Worm (Caenorhabditis elegans) whole organism, late embryonic: Measurements from ENCODE around the gene clec-168.

Experiments used
- K09A11.1 ChIP-seq: sonication (generic microtip); optimal IDR thresholded peaks from 2 replicates; lab custom pipeline; 2017; ENCODE audit warnings: antibody characterized with exemption, mild to moderate bottlenecking, missing genetic modification characterization, missing compliant biosample characterization; ENCODE audit not compliant: insufficient read depth
- T23F11.4 ChIP-seq: fragments of 200-800 bp; sonication (Bioruptor generic); optimal IDR thresholded peaks from 2 replicates; lab custom pipeline; 2018; ENCODE audit warnings: mild to moderate bottlenecking, missing genetic modification characterization, missing compliant biosample characterization
- fkh-10 ChIP-seq: fragments of 150-350 bp; optimal IDR thresholded peaks from 2 replicates; lab custom pipeline; 2014; ENCODE audit warnings: missing biosample characterization, missing genetic modification reagents, missing genetic modification characterization
- hlh-30 ChIP-seq: sonication (generic microtip); optimal IDR thresholded peaks from 2 replicates; lab custom pipeline; 2017; ENCODE audit warnings: antibody characterized with exemption, missing genetic modification characterization, missing compliant biosample characterization; ENCODE audit not compliant: insufficient read depth
- pag-3 ChIP-seq: sonication (generic microtip); optimal IDR thresholded peaks from 2 replicates; lab custom pipeline; 2016; ENCODE audit warnings: missing compliant biosample characterization, missing genetic modification characterization, borderline replicate concordance
- tbx-2 ChIP-seq: sonication (generic microtip); optimal IDR thresholded peaks from 2 replicates; lab custom pipeline; 2016; ENCODE audit warnings: missing genetic modification characterization, missing compliant biosample characterization
- tbx-7 ChIP-seq: sonication (generic microtip); optimal IDR thresholded peaks from 2 replicates; lab custom pipeline; 2016; ENCODE audit warnings: missing genotype, missing genetic modification characterization, missing compliant biosample characterization
- unc-42 ChIP-seq: sonication (generic microtip); optimal IDR thresholded peaks from 2 replicates; lab custom pipeline; 2016; ENCODE audit warnings: missing genotype, missing genetic modification characterization, missing compliant biosample characterization

ce11 chrIV:1298984-1299383 is 42.2 kb downstream of the clec-168 start:
- TF ChIP-seq fkh-10 (no peak), unc-42 (tag; lab: Kevin White, UChicago) (no peak), K09A11.1 (no peak), tbx-2 (tag; lab: Kevin White, UChicago) (no peak), hlh-30 (tag; lab: Kevin White, UChicago) (no peak), T23F11.4 (GFP tag; lab: Kevin White, UChicago) (no peak), pag-3 (tag; lab: Kevin White, UChicago) (no peak), tbx-7 (tag; lab: Kevin White, UChicago) (no peak)
